Worm (Caenorhabditis elegans): Measurements from ENCODE around the gene hint-3.

ce11 chrV:7713691-7714090, 46.6 kb upstream of the hint-3 start, which contains the start of gene ZK105.1:
- no peak for TF ChIP-seq him-1 (tag; optimal IDR thresholded peaks at IDR 0.05)
- TF ChIP-seq W03F9.2 (tag; optimal IDR thresholded peaks at IDR 0.05): no peak

Measured in whole organism, L4/young adult.